Fruit fly (Drosophila melanogaster) whole organism, embryonic: ENCODE data around the gene sra.

Source experiments
- B-H1 ChIP-seq: fragments of 200-800 bp; sonication (Bioruptor generic); IDR thresholded peaks from 3 replicates; pipeline ENCODE4 v1.3.6; 2022; ENCODE audit warnings: missing biosample characterization, missing genetic modification characterization
- BtbVII ChIP-seq: fragments of 200-800 bp; sonication (Bioruptor generic); optimal IDR thresholded peaks from 3 replicates; lab custom pipeline; 2017; ENCODE audit warnings: missing biosample characterization, mild to moderate bottlenecking, missing genetic modification characterization
- CG11093 ChIP-seq: fragments of 200-800 bp; sonication (Bioruptor generic); IDR thresholded peaks from 3 replicates; pipeline ENCODE4 v1.3.6; 2022; ENCODE audit warnings: missing biosample characterization, missing genetic modification characterization
- CG11696 ChIP-seq: fragments of 200-800 bp; sonication (Bioruptor generic); IDR thresholded peaks from 2 replicates; pipeline ENCODE4 v1.3.6; 2022; ENCODE audit warnings: missing biosample characterization, missing genetic modification characterization
- CG13424 ChIP-seq: fragments of 200-800 bp; sonication (Bioruptor generic); optimal IDR thresholded peaks from 2 replicates; lab custom pipeline; 2019; ENCODE audit warnings: missing biosample characterization, mild to moderate bottlenecking, missing genetic modification characterization, moderate library complexity
- CG13894 ChIP-seq: fragments of 200-800 bp; sonication (Bioruptor generic); optimal IDR thresholded peaks from 3 replicates; lab custom pipeline; 2018; ENCODE audit warnings: missing biosample characterization, mild to moderate bottlenecking, missing genetic modification characterization, moderate library complexity
- CG15073 ChIP-seq: fragments of 200-800 bp; sonication (Bioruptor generic); optimal IDR thresholded peaks from 2 replicates; lab custom pipeline; 2016; ENCODE audit warnings: missing biosample characterization, missing genetic modification characterization
- CG15479 ChIP-seq: fragments of 200-800 bp; sonication (Bioruptor generic); optimal IDR thresholded peaks from 3 replicates; lab custom pipeline; 2019; ENCODE audit warnings: missing biosample characterization, mild to moderate bottlenecking, missing genetic modification characterization, moderate library complexity
- CG1603 ChIP-seq: fragments of 200-800 bp; sonication (Bioruptor generic); optimal IDR thresholded peaks from 2 replicates; lab custom pipeline; 2019; ENCODE audit warnings: missing biosample characterization, mild to moderate bottlenecking, missing genetic modification characterization, moderate library complexity
- CG1832 ChIP-seq: fragments of 200-800 bp; sonication (Bioruptor generic); optimal IDR thresholded peaks from 2 replicates; lab custom pipeline; 2017; ENCODE audit warnings: missing biosample characterization, mild to moderate bottlenecking, missing genetic modification characterization, inconsistent platforms
- CG2712 ChIP-seq: fragments of 200-800 bp; optimal IDR thresholded peaks from 3 replicates; lab custom pipeline; 2019; ENCODE audit warnings: missing biosample characterization, mild to moderate bottlenecking, missing genetic modification characterization, moderate library complexity
- CG3065 ChIP-seq: fragments of 200-800 bp; sonication (Bioruptor generic); optimal IDR thresholded peaks from 2 replicates; lab custom pipeline; 2016; ENCODE audit warnings: missing biosample characterization, missing genetic modification characterization
- CG31365 ChIP-seq: fragments of 200-800 bp; sonication (Bioruptor generic); optimal IDR thresholded peaks from 2 replicates; lab custom pipeline; 2018; ENCODE audit warnings: missing biosample characterization, mild to moderate bottlenecking, missing genetic modification characterization
- CG3726 ChIP-seq: fragments of 200-800 bp; sonication (Bioruptor generic); IDR thresholded peaks from 3 replicates; pipeline ENCODE4, ENCODE4 v1.3.6; 2022; ENCODE audit warnings: missing biosample characterization, missing genetic modification characterization
- CG4617 ChIP-seq: fragments of 200-800 bp; sonication (Bioruptor generic); optimal IDR thresholded peaks from 3 replicates; lab custom pipeline; 2016; ENCODE audit warnings: missing biosample characterization, missing genetic modification characterization, borderline replicate concordance
- CG6175 ChIP-seq: fragments of 200-800 bp; sonication (Bioruptor generic); IDR thresholded peaks from 3 replicates; pipeline ENCODE4 v1.3.6; 2022; ENCODE audit warnings: missing biosample characterization, missing genetic modification characterization
- CG6654 ChIP-seq: fragments of 200-800 bp; sonication (Bioruptor generic); optimal IDR thresholded peaks from 2 replicates; lab custom pipeline; 2017; ENCODE audit warnings: missing biosample characterization, mild to moderate bottlenecking, missing genetic modification characterization
- CG6765 ChIP-seq: fragments of 200-800 bp; sonication (Bioruptor generic); optimal IDR thresholded peaks from 3 replicates; lab custom pipeline; 2017; ENCODE audit warnings: missing biosample characterization, mild to moderate bottlenecking, missing genetic modification characterization
- CG7786 ChIP-seq: fragments of 200-800 bp; sonication (Bioruptor generic); optimal IDR thresholded peaks from 2 replicates; lab custom pipeline; 2016; ENCODE audit warnings: missing biosample characterization, missing genetic modification characterization
- CG8359 ChIP-seq: fragments of 200-800 bp; sonication (Bioruptor generic); optimal IDR thresholded peaks from 2 replicates; lab custom pipeline; 2017; ENCODE audit warnings: missing biosample characterization, mild to moderate bottlenecking, missing genetic modification characterization, borderline replicate concordance
- CG8478 ChIP-seq: fragments of >200 bp; optimal IDR thresholded peaks from 2 replicates; lab custom pipeline; 2018
- CG9437 ChIP-seq: fragments of 200-800 bp; sonication (Bioruptor generic); optimal IDR thresholded peaks from 2 replicates; lab custom pipeline; 2018; ENCODE audit warnings: missing biosample characterization, mild to moderate bottlenecking, missing genetic modification characterization
- CG9817 ChIP-seq: fragments of 200-800 bp; sonication (Bioruptor generic); optimal IDR thresholded peaks from 2 replicates; lab custom pipeline; 2018; ENCODE audit warnings: missing biosample characterization, mild to moderate bottlenecking, missing genetic modification characterization, moderate library complexity
- Camta ChIP-seq: fragments of 200-800 bp; sonication (Bioruptor generic); optimal IDR thresholded peaks from 2 replicates; lab custom pipeline; 2016; ENCODE audit warnings: missing biosample characterization, missing genetic modification characterization
- Dek ChIP-seq: fragments of 200-800 bp; sonication (Bioruptor generic); optimal IDR thresholded peaks from 3 replicates; lab custom pipeline; 2019; ENCODE audit warnings: missing biosample characterization, mild to moderate bottlenecking, missing genetic modification characterization, moderate library complexity
- Dfd ChIP-seq, 2 experiments: fragments of >200 bp; optimal IDR thresholded peaks; 2 replicates each; lab custom pipeline; 2017; ENCODE audit warnings: missing biosample characterization in 2 of 2, missing genetic modification characterization in 2 of 2
- Dref ChIP-seq: fragments of 200-800 bp; sonication (Bioruptor generic); IDR thresholded peaks from 2 replicates; pipeline ENCODE4 v1.3.6; 2022; ENCODE audit warnings: missing biosample characterization, missing genetic modification characterization
- Fer3 ChIP-seq: fragments of 200-800 bp; sonication (Bioruptor generic); optimal IDR thresholded peaks from 2 replicates; lab custom pipeline; 2018; ENCODE audit warnings: missing biosample characterization, mild to moderate bottlenecking, missing genetic modification characterization, moderate library complexity
- HLH3B ChIP-seq: fragments of 200-800 bp; sonication (Bioruptor generic); IDR thresholded peaks from 2 replicates; pipeline ENCODE4 v1.3.6; 2022; ENCODE audit warnings: missing biosample characterization, missing genetic modification characterization
- Hsf ChIP-seq: fragments of 200-800 bp; sonication (Bioruptor generic); optimal IDR thresholded peaks from 3 replicates; lab custom pipeline; 2016; ENCODE audit warnings: missing biosample characterization, missing genetic modification characterization
- Kr ChIP-seq: fragments of 200-800 bp; sonication (Bioruptor generic); optimal IDR thresholded peaks from 2 replicates; lab custom pipeline; 2017; ENCODE audit warnings: missing biosample characterization, mild to moderate bottlenecking, missing genetic modification characterization
- Mes4 ChIP-seq: fragments of 200-800 bp; sonication (Bioruptor generic); optimal IDR thresholded peaks from 2 replicates; lab custom pipeline; 2016; ENCODE audit warnings: missing biosample characterization, missing genetic modification characterization
- Nf-YA ChIP-seq: fragments of 200-800 bp; sonication (Bioruptor generic); IDR thresholded peaks from 2 replicates; pipeline ENCODE4 v1.3.6; 2022; ENCODE audit warnings: missing biosample characterization, missing genetic modification characterization
- Nf-YB ChIP-seq: fragments of 200-800 bp; sonication (Bioruptor generic); optimal IDR thresholded peaks from 3 replicates; lab custom pipeline; 2019; ENCODE audit warnings: missing biosample characterization, mild to moderate bottlenecking, missing genetic modification characterization, moderate library complexity
- Rx ChIP-seq: fragments of 200-800 bp; sonication (Bioruptor generic); IDR thresholded peaks from 2 replicates; pipeline ENCODE4 v1.3.6; 2022; ENCODE audit warnings: missing biosample characterization, missing genetic modification characterization
- Ssrp ChIP-seq: fragments of 200-800 bp; sonication (Bioruptor generic); optimal IDR thresholded peaks from 2 replicates; lab custom pipeline; 2018; ENCODE audit warnings: missing biosample characterization, mild to moderate bottlenecking, missing genetic modification characterization, moderate library complexity
- Taf1 ChIP-seq: fragments of 200-800 bp; sonication (Bioruptor generic); IDR thresholded peaks from 2 replicates; pipeline ENCODE4 v1.3.6; 2022; ENCODE audit warnings: missing biosample characterization, missing genetic modification characterization
- ap ChIP-seq: fragments of 200-800 bp; sonication (Bioruptor generic); IDR thresholded peaks from 2 replicates; pipeline ENCODE4 v1.3.6; 2022; ENCODE audit warnings: missing biosample characterization, missing genetic modification characterization
- ara ChIP-seq: fragments of 200-800 bp; sonication (Bioruptor generic); IDR thresholded peaks from 2 replicates; pipeline ENCODE4 v1.3.6; 2022; ENCODE audit warnings: missing biosample characterization, missing genetic modification characterization
- crp ChIP-seq, 2 experiments: fragments of 200-800 bp; sonication (Bioruptor generic); optimal IDR thresholded peaks; 2 replicates in 1 of 2; 3 replicates in 1 of 2; lab custom pipeline; 2017; ENCODE audit warnings: missing biosample characterization in 2 of 2, missing genetic modification characterization in 2 of 2, mild to moderate bottlenecking in 1 of 2, moderate library complexity in 1 of 2
- dati ChIP-seq: fragments of 200-800 bp; sonication (Bioruptor generic); IDR thresholded peaks from 2 replicates; pipeline ENCODE4 v1.3.6; 2022; ENCODE audit warnings: missing biosample characterization, missing genetic modification characterization
- fd64A ChIP-seq: fragments of 200-800 bp; sonication (Bioruptor generic); optimal IDR thresholded peaks from 3 replicates; lab custom pipeline; 2018; ENCODE audit warnings: missing biosample characterization, mild to moderate bottlenecking, missing genetic modification characterization
- gcm2 ChIP-seq: fragments of 200-800 bp; sonication (Bioruptor generic); optimal IDR thresholded peaks from 2 replicates; lab custom pipeline; 2016; ENCODE audit warnings: missing biosample characterization, missing genetic modification characterization
- ind ChIP-seq: fragments of 200-800 bp; sonication (Bioruptor generic); optimal IDR thresholded peaks from 3 replicates; lab custom pipeline; 2016; ENCODE audit warnings: missing biosample characterization, missing genetic modification characterization
- jumu ChIP-seq: fragments of 200-800 bp; sonication (Bioruptor generic); optimal IDR thresholded peaks from 3 replicates; lab custom pipeline; 2016; ENCODE audit warnings: missing biosample characterization, missing genetic modification characterization
- org-1 ChIP-seq: fragments of 200-800 bp; sonication (Bioruptor generic); optimal IDR thresholded peaks from 2 replicates; lab custom pipeline; 2017; ENCODE audit warnings: missing biosample characterization, missing genetic modification characterization
- p53 ChIP-seq: fragments of 200-800 bp; sonication (Bioruptor generic); optimal IDR thresholded peaks from 2 replicates; lab custom pipeline; 2016; ENCODE audit warnings: missing biosample characterization, missing genetic modification characterization
- tap ChIP-seq: fragments of 200-800 bp; optimal IDR thresholded peaks from 3 replicates; lab custom pipeline; 2019; ENCODE audit warnings: missing biosample characterization, mild to moderate bottlenecking, missing genetic modification characterization, moderate library complexity
- usp ChIP-seq: fragments of >200 bp; optimal IDR thresholded peaks from 2 replicates; lab custom pipeline; 2017; ENCODE audit warnings: missing biosample characterization, missing genetic modification characterization
- zen ChIP-seq: fragments of 200-800 bp; sonication (Bioruptor generic); optimal IDR thresholded peaks from 3 replicates; lab custom pipeline; 2018; ENCODE audit warnings: missing biosample characterization, mild to moderate bottlenecking, missing genetic modification characterization, moderate library complexity

The sra gene

dm6 chr3R:16224415-16225165, 37.8 kb downstream of the sra start (continued):
- TF ChIP-seq Kr (GFP tag; lab: Kevin White, UChicago): peak; percentile 61
- TF ChIP-seq B-H1 (GFP tag; lab: Robert Waterston, UW): no peak
- peak; percentile 96 for TF ChIP-seq CG6765 (GFP tag; lab: Kevin White, UChicago)
- peak; percentile 97 for TF ChIP-seq Mes4 (GFP tag; lab: Kevin White, UChicago)
- peak; percentile 91 for TF ChIP-seq CG8359 (GFP tag; lab: Kevin White, UChicago)
- TF ChIP-seq Nf-YA (GFP tag; lab: Robert Waterston, UW): no peak
- peak; percentile 93 for TF ChIP-seq CG4617 (GFP tag; lab: Kevin White, UChicago)
- no peak for TF ChIP-seq CG1832
- TF ChIP-seq Dref: no peak
- peak; percentile 88 for TF ChIP-seq Nf-YB (GFP tag; lab: Kevin White, UChicago)
- peak; percentile 98 for TF ChIP-seq CG7786 (GFP tag; lab: Kevin White, UChicago)
- no peak for TF ChIP-seq CG15479 (GFP tag; lab: Kevin White, UChicago)
- TF ChIP-seq Taf1 (GFP tag; lab: Robert Waterston, UW): no peak
- no peak for TF ChIP-seq CG6175 (GFP tag; lab: Robert Waterston, UW)
- TF ChIP-seq ara: no peak
- peak; percentile 81 for TF ChIP-seq CG3065 (GFP tag; lab: Kevin White, UChicago)
- peak; percentile 99 for TF ChIP-seq CG2712
- no peak for TF ChIP-seq Dfd (GFP tag; optimal IDR thresholded peaks at IDR 0.05; lab: Kevin White, UChicago)
- TF ChIP-seq CG31365 (tag; lab: Kevin White, UChicago): peak; percentile 84
- TF ChIP-seq CG6654: peak; percentile 88
- TF ChIP-seq CG11093 (GFP tag; lab: Robert Waterston, UW): peak; percentile 97
- peak; percentile 98 for TF ChIP-seq Dek
- TF ChIP-seq CG15073 (GFP tag; lab: Kevin White, UChicago): peak; percentile 82
- TF ChIP-seq CG13894 (tag; lab: Kevin White, UChicago): peak; percentile 96
- no peak for TF ChIP-seq CG8478 (lab: Kevin White, UChicago)
- TF ChIP-seq CG13424 (tag; lab: Kevin White, UChicago): peak; percentile 98
- no peak for TF ChIP-seq usp (GFP tag; lab: Kevin White, UChicago)
- peak; percentile 93 for TF ChIP-seq CG9817 (tag; lab: Kevin White, UChicago)
- TF ChIP-seq ind (GFP tag; lab: Kevin White, UChicago): peak; percentile 96
- no peak for TF ChIP-seq CG11696
- TF ChIP-seq org-1: peak; percentile 97
- no peak for TF ChIP-seq Rx (GFP tag; lab: Robert Waterston, UW)
- TF ChIP-seq Camta (GFP tag; lab: Kevin White, UChicago): peak; percentile 97
- no peak for TF ChIP-seq ap (GFP tag; lab: Robert Waterston, UW)
- TF ChIP-seq p53 (GFP tag; lab: Kevin White, UChicago): peak; percentile 93
- no peak for TF ChIP-seq dati (GFP tag; lab: Robert Waterston, UW)
- peak; percentile 93 for TF ChIP-seq gcm2 (GFP tag; lab: Kevin White, UChicago)
- peak; percentile 98 for TF ChIP-seq Fer3 (tag; lab: Kevin White, UChicago)
- peak; percentile 98 for TF ChIP-seq tap (tag; lab: Kevin White, UChicago)
- peak in 1 of 2 experiments; percentile 65 for TF ChIP-seq crp (GFP tag; optimal IDR thresholded peaks at IDR 0.05; lab: Kevin White, UChicago)
- peak; percentile 90 for TF ChIP-seq CG9437 (GFP tag; lab: Kevin White, UChicago)
- TF ChIP-seq CG1603: peak; percentile 90
- TF ChIP-seq HLH3B (GFP tag; lab: Robert Waterston, UW): no peak
- peak; percentile 94 for TF ChIP-seq zen
- peak; percentile 97 for TF ChIP-seq BtbVII (GFP tag; lab: Kevin White, UChicago)
- no peak for TF ChIP-seq CG3726 (GFP tag; lab: Robert Waterston, UW)
- TF ChIP-seq Ssrp (tag; lab: Kevin White, UChicago): peak; percentile 97
- peak; percentile 98 for TF ChIP-seq jumu
- peak; percentile 97 for TF ChIP-seq Hsf
- peak; percentile 96 for TF ChIP-seq fd64A (GFP tag; lab: Kevin White, UChicago)
